Worm (Caenorhabditis elegans) whole organism, midembryonic: ENCODE data around the gene C29F9.2.

Experiments used
- flt-1 ChIP-seq: fragments of 200-800 bp; sonication (Bioruptor generic); IDR thresholded peaks from 2 replicates; pipeline ENCODE4 v1.3.6; 2022; ENCODE audit warnings: missing genetic modification characterization, missing compliant biosample characterization
- ref-1 ChIP-seq: fragments of 200-800 bp; sonication (Bioruptor generic); conservative IDR thresholded peaks from 2 replicates; pipeline ENCODE4 v1.3.6; 2022; ENCODE audit warnings: missing genetic modification reagents, missing genetic modification characterization, missing compliant biosample characterization

ce11 chrIII:175733-176132 is 45.0 kb downstream of the C29F9.2 start, which contains the start of gene clec-148:
- no peak for TF ChIP-seq flt-1
- TF ChIP-seq ref-1 (GFP tag; lab: Robert Waterston, UW) = no peak
